Worm (Caenorhabditis elegans) whole organism, early embryonic: ENCODE data around the gene clc-7.

Experiments
- B0310.2 ChIP-seq: sonication (generic microtip); optimal IDR thresholded peaks from 2 replicates; lab custom pipeline; 2016; ENCODE audit warnings: mild to moderate bottlenecking, missing genetic modification characterization, missing compliant biosample characterization
- F13C5.2 ChIP-seq: sonication (generic microtip); optimal IDR thresholded peaks from 2 replicates; lab custom pipeline; 2017; ENCODE audit warnings: mild to moderate bottlenecking, missing genetic modification characterization, inconsistent platforms, missing compliant biosample characterization
- aly-1 ChIP-seq: sonication (generic microtip); optimal IDR thresholded peaks from 2 replicates; lab custom pipeline; 2016; ENCODE audit warnings: missing genetic modification characterization, missing compliant biosample characterization
- ama-1 ChIP-seq: fragments of 150-350 bp; optimal IDR thresholded peaks from 2 replicates; lab custom pipeline; 2014
- ceh-13 ChIP-seq: fragments of 200-800 bp; sonication (Bioruptor generic); optimal IDR thresholded peaks from 2 replicates; lab custom pipeline; 2018; ENCODE audit warnings: mild to moderate bottlenecking, missing genetic modification characterization, missing compliant biosample characterization
- ceh-36 ChIP-seq: sonication (generic microtip); optimal IDR thresholded peaks from 2 replicates; lab custom pipeline; 2016; ENCODE audit warnings: missing genetic modification characterization, inconsistent platforms, missing compliant biosample characterization
- ets-7 ChIP-seq: sonication (generic microtip); optimal IDR thresholded peaks from 2 replicates; lab custom pipeline; 2016; ENCODE audit warnings: missing genotype, missing genetic modification characterization, missing compliant biosample characterization
- flt-1 ChIP-seq: fragments of 200-800 bp; sonication (Bioruptor generic); IDR thresholded peaks from 2 replicates; pipeline ENCODE4 v1.3.6; 2022; ENCODE audit warnings: missing genetic modification characterization, missing compliant biosample characterization
- hmbx-1 ChIP-seq: sonication (generic microtip); optimal IDR thresholded peaks from 2 replicates; lab custom pipeline; 2016; ENCODE audit warnings: mild to moderate bottlenecking, missing genetic modification characterization, missing compliant biosample characterization
- hmg-4 ChIP-seq: fragments of 200-800 bp; sonication (Bioruptor generic); optimal IDR thresholded peaks from 2 replicates; lab custom pipeline; 2018; ENCODE audit warnings: mild to moderate bottlenecking, missing genetic modification characterization, missing compliant biosample characterization
- hnd-1 ChIP-seq: sonication (generic microtip); optimal IDR thresholded peaks from 2 replicates; lab custom pipeline; 2016; ENCODE audit warnings: missing genetic modification characterization, missing compliant biosample characterization
- pes-1 ChIP-seq: fragments of 200-800 bp; sonication (Bioruptor generic); IDR thresholded peaks from 2 replicates; pipeline ENCODE4 v1.3.6; 2022; ENCODE audit warnings: missing genetic modification reagents, missing genetic modification characterization, missing compliant biosample characterization
- scrt-1 ChIP-seq: fragments of 200-800 bp; sonication (Bioruptor generic); IDR thresholded peaks from 2 replicates; pipeline ENCODE4 v1.3.6; 2022; ENCODE audit warnings: missing genetic modification characterization, missing compliant biosample characterization
- sea-1 ChIP-seq: fragments of 200-800 bp; sonication (Bioruptor generic); conservative IDR thresholded peaks from 2 replicates; pipeline ENCODE4 v1.3.6; 2022; ENCODE audit warnings: missing genetic modification characterization, missing compliant biosample characterization
- tbx-11 ChIP-seq: fragments of 200-800 bp; sonication (Bioruptor generic); IDR thresholded peaks from 2 replicates; pipeline ENCODE4 v1.3.6; 2022; ENCODE audit warnings: missing genetic modification characterization, missing compliant biosample characterization
- tbx-37 ChIP-seq: fragments of 200-800 bp; sonication (Bioruptor generic); conservative IDR thresholded peaks from 2 replicates; pipeline ENCODE4 v1.3.6; 2022; ENCODE audit warnings: missing genetic modification reagents, missing genetic modification characterization, missing compliant biosample characterization
- tra-4 ChIP-seq: sonication (generic microtip); optimal IDR thresholded peaks from 2 replicates; lab custom pipeline; 2017; ENCODE audit warnings: missing genetic modification characterization, missing compliant biosample characterization

Gene clc-7

DNA sequence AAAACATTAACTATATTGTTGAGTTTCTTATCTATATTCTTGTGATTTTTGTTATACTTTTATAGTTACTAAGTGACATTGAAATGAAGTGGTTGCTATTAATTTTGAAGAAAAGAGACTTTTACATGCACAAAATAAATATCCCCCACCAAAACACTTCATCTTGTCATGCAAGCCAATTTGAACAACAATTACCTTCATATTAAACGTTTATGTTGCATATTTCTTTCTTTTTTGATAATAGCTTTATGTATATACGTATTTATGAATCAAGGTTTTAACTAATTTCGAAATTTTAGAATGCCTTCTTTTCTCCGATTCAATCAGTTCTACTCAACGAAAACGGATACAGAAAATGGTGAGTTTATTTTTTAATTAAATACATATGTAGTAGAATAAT is at the start of gene clc-7:
Gene clc-7 (plus strand): TSS at position 301 of the 400 bp plus-strand sequence.
- TF ChIP-seq hnd-1 (tag; lab: Kevin White, UChicago) (no peak), hmg-4 (GFP tag; lab: Kevin White, UChicago) (no peak)

DNA sequence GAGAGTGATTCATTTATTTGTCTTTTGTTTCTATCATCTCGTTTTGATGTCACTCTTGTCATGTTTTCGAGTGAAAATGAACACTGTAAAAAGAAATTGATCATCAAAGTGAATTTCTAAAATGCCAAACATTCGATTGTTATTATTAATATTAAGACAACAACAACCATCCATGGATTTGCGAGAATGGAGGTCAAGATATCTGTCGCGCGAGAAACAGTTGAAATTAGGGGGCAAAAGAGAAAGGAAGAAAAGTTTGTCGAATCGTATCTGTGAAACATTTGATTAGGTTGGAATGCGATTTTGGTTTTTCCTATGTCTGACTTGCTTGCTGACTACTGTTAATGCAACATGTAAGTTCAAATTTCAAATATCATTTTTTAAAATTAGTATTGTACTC is 46.9 kb upstream of the clc-7 start, which contains the start of gene ZC449.2:
Gene ZC449.2 (plus strand): TSS at position 290 of the 400 bp plus-strand sequence.
- no peak for TF ChIP-seq sea-1 (GFP tag; lab: Robert Waterston, UW)
- TF ChIP-seq hmg-4 (GFP tag; lab: Kevin White, UChicago): no peak

DNA sequence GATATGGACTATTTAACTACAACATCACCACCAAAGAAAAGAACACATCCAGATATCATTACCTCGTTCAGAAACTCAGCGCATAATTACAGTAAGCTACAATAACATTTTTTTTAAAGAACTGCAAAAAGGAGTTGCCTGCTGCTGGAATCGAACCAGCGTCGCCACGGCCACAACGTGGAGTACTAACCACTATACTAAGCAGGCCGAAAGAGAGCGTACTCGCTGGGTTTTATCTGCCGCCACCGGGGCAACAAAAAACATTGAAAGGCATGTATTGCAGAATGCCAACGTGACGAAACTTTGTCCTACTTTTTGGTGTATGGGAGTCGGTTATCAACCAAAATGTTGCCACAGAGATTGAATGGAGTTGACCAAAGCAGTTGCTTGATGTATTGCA is 45.2 kb upstream of the clc-7 start:
- TF ChIP-seq B0310.2 (tag; lab: Kevin White, UChicago) (peak; percentile 54), hnd-1 (tag; lab: Kevin White, UChicago) (peak; percentile 21), ceh-36 (tag; lab: Kevin White, UChicago) (peak; percentile 42), ets-7 (no peak), hmg-4 (GFP tag; lab: Kevin White, UChicago) (peak; percentile 72), aly-1 (tag; lab: Kevin White, UChicago) (peak; percentile 69), scrt-1 (GFP tag; lab: Robert Waterston, UW) (peak; percentile 80), ama-1 (lab: Kevin White, UChicago) (no peak), ceh-13 (peak; percentile 34), pes-1 (GFP tag; lab: Robert Waterston, UW) (peak; percentile 88), hmbx-1 (no peak), tbx-11 (GFP tag; lab: Robert Waterston, UW) (peak; percentile 79), tra-4 (tag; lab: Kevin White, UChicago) (no peak), sea-1 (GFP tag; lab: Robert Waterston, UW) (peak; percentile 75), tbx-37 (GFP tag; lab: Robert Waterston, UW) (peak; percentile 77; the same call in 1 of the 2 replicates), F13C5.2 (tag; lab: Kevin White, UChicago) (no peak), flt-1 (GFP tag; lab: Robert Waterston, UW) (peak; percentile 81)

DNA sequence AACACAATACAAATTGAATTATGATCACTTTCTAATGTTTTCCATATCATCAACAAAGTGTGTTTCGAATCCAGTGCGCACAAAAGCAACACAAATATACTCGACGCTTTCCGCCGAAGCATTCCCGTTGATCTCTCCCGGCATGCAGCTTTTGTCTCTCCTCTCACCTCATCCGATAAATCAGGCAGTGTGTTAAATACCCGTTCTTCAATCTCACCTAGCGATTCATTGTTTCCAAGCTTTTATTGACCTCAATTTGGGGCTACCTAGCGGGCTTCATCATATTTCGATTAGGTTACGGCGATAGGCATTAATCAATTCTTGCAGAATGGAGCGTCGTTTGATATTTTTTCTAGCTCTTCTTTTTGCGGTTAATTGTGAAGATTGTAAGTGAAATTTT is 43.6 kb upstream of the clc-7 start, which contains the start of gene ZC449.1:
Gene ZC449.1 (plus strand): TSS at position 121 of the 400 bp plus-strand sequence.
- TF ChIP-seq B0310.2 (tag; lab: Kevin White, UChicago) (no peak), ama-1 (lab: Kevin White, UChicago) (no peak), hmbx-1 (no peak), scrt-1 (GFP tag; lab: Robert Waterston, UW) (no peak), hnd-1 (tag; lab: Kevin White, UChicago) (no peak), ets-7 (no peak), hmg-4 (GFP tag; lab: Kevin White, UChicago) (no peak)

DNA sequence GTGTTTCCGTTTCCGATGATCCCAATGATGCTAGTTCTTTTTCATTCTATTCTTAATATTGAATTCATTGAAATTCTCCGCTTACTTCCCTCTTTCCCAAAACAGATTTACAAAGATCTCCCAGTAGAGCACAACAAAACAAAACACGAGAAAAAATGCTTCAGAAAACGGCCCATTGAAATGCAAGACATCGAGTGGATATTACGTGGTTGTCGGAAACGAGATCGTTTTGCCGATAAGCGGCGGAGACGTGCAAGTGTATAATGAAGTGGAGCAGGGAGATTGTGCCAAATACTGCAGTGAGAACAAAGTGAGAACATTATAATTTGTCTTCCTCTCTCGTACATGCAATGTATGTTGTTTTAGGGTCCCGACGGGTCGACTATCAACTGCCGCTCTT is 41.4 kb upstream of the clc-7 start:
- TF ChIP-seq tbx-37 (GFP tag; lab: Robert Waterston, UW) (no peak), hmg-4 (GFP tag; lab: Kevin White, UChicago) (no peak), ama-1 (lab: Kevin White, UChicago) (no peak), ets-7 (no peak)

DNA sequence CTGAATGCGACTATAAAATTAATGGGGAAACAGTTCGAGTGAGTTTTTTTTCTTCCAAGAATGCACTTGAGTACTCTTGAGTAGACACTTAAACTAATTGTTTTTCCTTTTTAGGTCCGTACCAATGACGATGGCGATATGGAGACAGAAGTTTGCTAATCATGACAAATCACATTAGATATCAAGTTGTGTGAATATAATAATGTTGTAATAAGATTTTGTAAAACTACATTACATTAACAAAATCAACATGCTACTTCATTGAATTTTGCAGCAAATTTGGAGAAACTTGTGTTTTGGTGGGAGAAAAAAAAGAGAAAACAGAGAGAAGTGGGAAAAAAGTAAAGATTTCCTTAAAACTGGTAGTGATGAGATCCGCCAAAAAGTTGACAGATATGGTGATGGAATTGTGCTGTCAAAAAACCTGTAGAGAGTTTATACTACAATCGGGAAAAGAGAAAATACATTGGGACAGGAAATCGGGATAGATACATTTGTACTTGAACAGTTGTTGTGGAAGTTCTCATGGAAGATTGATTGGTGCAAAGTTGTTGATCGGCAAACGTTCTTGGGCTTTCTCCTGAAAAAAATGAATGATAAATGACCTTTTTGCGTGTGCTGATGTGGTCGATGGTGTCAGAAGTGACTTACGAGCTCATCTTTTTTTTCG is 39.8 kb upstream of the clc-7 start:
- TF ChIP-seq ceh-36 (tag; lab: Kevin White, UChicago) (no peak), hmg-4 (GFP tag; lab: Kevin White, UChicago) (no peak), pes-1 (GFP tag; lab: Robert Waterston, UW) (no peak), ceh-13 (no peak), scrt-1 (GFP tag; lab: Robert Waterston, UW) (no peak), ets-7 (no peak), B0310.2 (tag; lab: Kevin White, UChicago) (no peak), hmbx-1 (no peak), ama-1 (lab: Kevin White, UChicago) (no peak), F13C5.2 (tag; lab: Kevin White, UChicago) (no peak), tbx-11 (GFP tag; lab: Robert Waterston, UW) (no peak), tbx-37 (GFP tag; lab: Robert Waterston, UW) (no peak), flt-1 (GFP tag; lab: Robert Waterston, UW) (no peak), hnd-1 (tag; lab: Kevin White, UChicago) (no peak), tra-4 (tag; lab: Kevin White, UChicago) (no peak)

DNA sequence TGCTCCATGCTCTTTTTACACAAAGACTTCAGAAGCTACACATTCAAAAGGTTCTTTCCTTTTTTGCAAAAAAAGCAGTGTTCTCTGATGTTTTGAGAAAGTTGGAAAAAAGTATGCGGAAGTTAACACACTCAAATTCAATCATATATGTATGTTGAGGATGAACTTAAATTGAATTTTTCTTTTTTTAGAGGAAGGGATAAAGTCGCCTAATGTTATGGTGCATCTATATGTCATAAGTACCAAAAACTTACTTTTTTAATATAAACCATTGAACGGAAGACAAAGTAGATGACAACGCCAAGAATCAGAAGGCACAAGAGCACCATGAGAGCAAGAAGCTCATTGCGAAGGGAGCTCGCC is 39.3 kb upstream of the clc-7 start:
- TF ChIP-seq ama-1 (lab: Kevin White, UChicago) (no peak), tbx-37 (GFP tag; lab: Robert Waterston, UW) (no peak), tbx-11 (GFP tag; lab: Robert Waterston, UW) (no peak), ets-7 (no peak), aly-1 (tag; lab: Kevin White, UChicago) (no peak), flt-1 (GFP tag; lab: Robert Waterston, UW) (no peak), ceh-13 (no peak), hmg-4 (GFP tag; lab: Kevin White, UChicago) (no peak), pes-1 (GFP tag; lab: Robert Waterston, UW) (no peak), B0310.2 (tag; lab: Kevin White, UChicago) (no peak)

DNA sequence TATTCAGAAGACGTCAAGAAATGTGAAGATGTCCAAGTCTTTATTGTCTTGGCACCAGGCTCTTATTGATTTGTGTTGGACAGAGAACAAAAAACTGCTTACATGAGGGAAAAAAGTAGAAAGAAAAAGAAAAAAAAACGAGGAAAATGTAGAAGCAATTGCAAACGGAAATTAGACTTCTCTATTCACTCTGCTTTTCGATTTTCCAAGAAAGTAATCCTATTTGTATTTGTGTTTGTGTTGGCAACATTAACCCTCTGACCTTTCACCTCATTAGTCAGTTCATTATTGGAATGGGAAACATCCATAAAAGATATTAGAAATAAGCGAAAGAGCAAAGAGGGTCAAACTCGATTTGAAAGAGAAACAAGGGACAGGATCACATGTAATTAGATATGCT is 36.2 kb upstream of the clc-7 start:
- TF ChIP-seq pes-1 (GFP tag; lab: Robert Waterston, UW) (no peak), F13C5.2 (tag; lab: Kevin White, UChicago) (no peak), hmbx-1 (no peak), ceh-36 (tag; lab: Kevin White, UChicago) (no peak), ets-7 (no peak), tbx-11 (GFP tag; lab: Robert Waterston, UW) (no peak), scrt-1 (GFP tag; lab: Robert Waterston, UW) (no peak), ama-1 (lab: Kevin White, UChicago) (no peak)
